Worm (Caenorhabditis elegans): ENCODE data around the gene C09B9.85.

DNA sequence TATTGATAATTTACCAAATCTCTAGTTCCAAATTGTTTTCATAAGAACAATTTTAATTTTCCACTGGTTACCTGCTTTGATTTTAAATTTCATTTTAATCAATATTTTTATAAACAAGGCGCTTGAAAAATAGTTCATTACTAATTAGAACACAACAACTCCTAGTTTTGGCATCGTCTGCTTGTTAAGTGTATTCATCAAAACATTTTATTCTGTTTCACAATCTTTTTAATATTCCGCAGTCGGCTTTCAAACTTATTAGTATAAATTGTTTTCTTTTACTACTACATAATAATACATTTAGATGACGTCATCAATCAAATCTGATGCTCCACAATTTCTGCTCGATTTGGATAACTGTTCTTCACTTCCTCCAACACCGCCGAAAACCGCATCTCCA lies 23.1 kb downstream of the C09B9.85 start, which contains the start of gene pes-1:
- TF ChIP-seq nhr-237 (tag; optimal IDR thresholded peaks at IDR 0.05), result no peak
- no peak for TF ChIP-seq crh-2 (tag; optimal IDR thresholded peaks at IDR 0.05)
- TF ChIP-seq lsy-2 (tag; optimal IDR thresholded peaks at IDR 0.05), result no peak
- TF ChIP-seq aly-2 (tag; optimal IDR thresholded peaks at IDR 0.05), result no peak

Data from whole organism, L2 larva.